Fruit fly (Drosophila melanogaster): ENCODE measurements around the gene CG10366.

CG10366 gene

dm6 chr2L:19546869-19547710 lies 36.9 kb upstream of the CG10366 start, which contains the start of gene CG10337 (continued):
- TF ChIP-seq CG12236 (GFP tag; optimal IDR thresholded peaks at IDR 0.05) (no peak), sob (GFP tag; IDR thresholded peaks at IDR 0.05) (0 out of 2 replicates have a peak, but pooled peaks have one; percentile 32), exex (tag; optimal IDR thresholded peaks at IDR 0.05) (peak; percentile 69), grau (tag; optimal IDR thresholded peaks at IDR 0.05) (peak; percentile 64), sr (GFP tag; IDR thresholded peaks at IDR 0.05) (no peak), CG1529 (GFP tag; optimal IDR thresholded peaks at IDR 0.05) (no peak), Usf (GFP tag; optimal IDR thresholded peaks at IDR 0.05) (no peak), Mrtf (GFP tag; IDR thresholded peaks at IDR 0.05) (no peak), Sox102F (GFP tag; optimal IDR thresholded peaks at IDR 0.05) (peak; percentile 57), Side (GFP tag; optimal IDR thresholded peaks at IDR 0.05) (no peak), CG10274 (GFP tag; optimal IDR thresholded peaks at IDR 0.05) (peak; percentile 95), ftz-f1 (GFP tag; optimal IDR thresholded peaks at IDR 0.05) (peak; percentile 61), CG6854 (GFP tag; optimal IDR thresholded peaks at IDR 0.05) (peak; percentile 64), vfl (GFP tag; optimal IDR thresholded peaks at IDR 0.05) (no peak), CG18262 (tag; optimal IDR thresholded peaks at IDR 0.05) (peak; percentile 10), CG6254 (GFP tag; optimal IDR thresholded peaks at IDR 0.05) (no peak), Bgb (GFP tag; IDR thresholded peaks at IDR 0.05; ENCODE audit: partially characterized antibody) (no peak), D (optimal IDR thresholded peaks at IDR 0.05) (no peak), D (GFP tag; optimal IDR thresholded peaks at IDR 0.05) (peak; percentile 53), Dip2 (GFP tag; IDR thresholded peaks at IDR 0.05) (no peak), CG8281 (tag; optimal IDR thresholded peaks at IDR 0.05) (no peak), tna (GFP tag; IDR thresholded peaks at IDR 0.05; ENCODE audit: partially characterized antibody) (no peak), eve (GFP tag; optimal IDR thresholded peaks at IDR 0.05) (peak in 1 of 2 experiments; percentile 72), Scr (GFP tag; IDR thresholded peaks at IDR 0.05; ENCODE audit: partially characterized antibody) (no peak), CG7745 (tag; optimal IDR thresholded peaks at IDR 0.05) (no peak), Aef1 (GFP tag; IDR thresholded peaks at IDR 0.05) (0 out of 3 replicates have a peak, but pooled peaks have one; percentile 25), bab2 (GFP tag; optimal IDR thresholded peaks at IDR 0.05) (peak; percentile 30), CG11085 (GFP tag; IDR thresholded peaks at IDR 0.05) (0 out of 2 replicates have a peak, but pooled peaks have one; percentile 26), CG2116 (GFP tag; optimal IDR thresholded peaks at IDR 0.05) (peak; percentile 1), CG10147 (GFP tag; optimal IDR thresholded peaks at IDR 0.05) (peak; percentile 60), gsb-n (tag; optimal IDR thresholded peaks at IDR 0.05) (no peak), CG16863 (GFP tag; optimal IDR thresholded peaks at IDR 0.05) (no peak), CG12104 (GFP tag; optimal IDR thresholded peaks at IDR 0.05) (peak; percentile 7), CG4707 (GFP tag; optimal IDR thresholded peaks at IDR 0.05) (peak; percentile 12), CG10654 (GFP tag; optimal IDR thresholded peaks at IDR 0.05) (peak; percentile 11), CG14667 (GFP tag; IDR thresholded peaks at IDR 0.05) (peak; percentile 34; the same call in 1 of the 2 replicates), Pdp1 (GFP tag; optimal IDR thresholded peaks at IDR 0.05) (peak; percentile 18 to 60), tup (GFP tag; optimal IDR thresholded peaks at IDR 0.05) (no peak), nerfin-2 (GFP tag; IDR thresholded peaks at IDR 0.05; ENCODE audit: partially characterized antibody) (no peak), lbe (GFP tag; optimal IDR thresholded peaks at IDR 0.05) (no peak), MBD-R2 (GFP tag; IDR thresholded peaks at IDR 0.05) (peak; percentile 59; the same call in 1 of the 2 replicates), otp (GFP tag; IDR thresholded peaks at IDR 0.05) (peak; percentile 52; the same call in 1 of the 3 replicates), Atf3 (GFP tag; optimal IDR thresholded peaks at IDR 0.05) (no peak), crp (GFP tag; optimal IDR thresholded peaks at IDR 0.05) (peak in 1 of 2 experiments; percentile 57), dpn (GFP tag; optimal IDR thresholded peaks at IDR 0.05) (peak; percentile 26 to 29), h (optimal IDR thresholded peaks at IDR 0.05) (no peak), ara (GFP tag; IDR thresholded peaks at IDR 0.05) (peak; percentile 48), CrebB (tag; optimal IDR thresholded peaks at IDR 0.05) (peak; percentile 45), CG15601 (tag; optimal IDR thresholded peaks at IDR 0.05) (peak; percentile 34)

Measured in whole organism, embryonic.